Worm (Caenorhabditis elegans): ENCODE measurements around the gene ivd-1.
"Not testable (repeated sequence)": the region's sequence is repeated elsewhere in the genome, so short reads cannot be mapped to it uniquely, and the experiment has no call there.

ivd-1 gene

DNA sequence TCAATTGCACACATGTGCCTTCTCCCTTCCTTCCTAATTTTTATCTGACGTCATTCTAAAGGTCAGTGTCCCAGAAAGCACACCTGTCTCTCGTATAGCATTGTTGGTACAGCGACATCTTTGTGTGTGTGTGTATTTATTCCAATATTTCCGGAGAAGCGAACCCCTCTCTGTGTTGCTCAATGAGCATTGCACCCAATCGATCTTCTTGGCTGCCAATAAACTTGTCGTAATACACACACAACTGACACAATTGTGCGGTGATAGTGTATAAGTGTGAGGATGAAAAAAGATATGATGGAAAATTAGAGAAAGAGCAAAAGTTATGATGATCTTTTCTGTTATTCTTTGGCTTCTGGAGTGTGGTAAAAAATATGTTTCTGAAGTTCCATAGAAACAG lies 12.1 kb downstream of the ivd-1 start:
- TF ChIP-seq ceh-39 (tag; optimal IDR thresholded peaks at IDR 0.05) (peak; percentile 26), drap-1 (GFP tag; optimal IDR thresholded peaks at IDR 0.05) (no peak), ces-1 (GFP tag; optimal IDR thresholded peaks at IDR 0.05) (no peak), unc-62 (GFP tag; optimal IDR thresholded peaks at IDR 0.05) (peak; percentile 62), tbx-8 (GFP tag; optimal IDR thresholded peaks at IDR 0.05) (no peak), nhr-76 (tag; optimal IDR thresholded peaks at IDR 0.05) (no peak), zip-8 (tag; optimal IDR thresholded peaks at IDR 0.05) (peak; percentile 45), ham-2 (GFP tag; optimal IDR thresholded peaks at IDR 0.05) (no peak), hlh-1 (tag; optimal IDR thresholded peaks at IDR 0.05) (peak; percentile 74), lin-32 (GFP tag; optimal IDR thresholded peaks at IDR 0.05) (peak; percentile 36), nhr-2 (tag; optimal IDR thresholded peaks at IDR 0.05) (peak; percentile 48), bed-3 (GFP tag; optimal IDR thresholded peaks at IDR 0.05) (no peak), sem-2 (GFP tag; optimal IDR thresholded peaks at IDR 0.05) (no peak)

DNA sequence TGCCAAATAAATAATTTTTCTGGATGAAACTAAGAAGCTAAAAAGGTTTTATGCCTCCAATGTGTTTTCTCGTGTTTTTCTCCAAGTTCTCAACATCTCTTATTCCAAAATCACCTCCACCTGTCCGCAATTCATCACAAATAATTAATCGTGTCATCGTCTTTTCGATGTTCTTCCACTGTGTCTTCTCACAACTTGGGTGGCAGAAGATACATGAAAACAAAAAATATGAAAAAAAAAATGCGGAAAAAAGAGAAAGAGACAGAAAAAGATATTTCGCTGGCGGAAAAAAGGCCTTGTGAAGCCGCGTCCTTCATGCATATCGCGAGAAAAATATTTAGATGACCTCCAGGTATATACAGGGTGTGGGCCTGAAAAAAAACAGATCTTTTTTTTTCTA lies 14.8 kb downstream of the ivd-1 start:
- TF ChIP-seq lin-32 (GFP tag; optimal IDR thresholded peaks at IDR 0.05) (no peak), pha-4 (tag; optimal IDR thresholded peaks at IDR 0.05) (no peak), nhr-76 (tag; optimal IDR thresholded peaks at IDR 0.05) (no peak), zip-8 (tag; optimal IDR thresholded peaks at IDR 0.05) (no peak), ztf-11 (tag; optimal IDR thresholded peaks at IDR 0.05) (no peak), elt-3 (tag; optimal IDR thresholded peaks at IDR 0.05) (no peak), tbx-8 (GFP tag; optimal IDR thresholded peaks at IDR 0.05) (no peak), lin-13 (tag; optimal IDR thresholded peaks at IDR 0.05) (no peak), unc-120 (tag; optimal IDR thresholded peaks at IDR 0.05; ENCODE audit: poor library complexity, severe bottlenecking) (no peak), hlh-1 (tag; optimal IDR thresholded peaks at IDR 0.05) (no peak)

DNA sequence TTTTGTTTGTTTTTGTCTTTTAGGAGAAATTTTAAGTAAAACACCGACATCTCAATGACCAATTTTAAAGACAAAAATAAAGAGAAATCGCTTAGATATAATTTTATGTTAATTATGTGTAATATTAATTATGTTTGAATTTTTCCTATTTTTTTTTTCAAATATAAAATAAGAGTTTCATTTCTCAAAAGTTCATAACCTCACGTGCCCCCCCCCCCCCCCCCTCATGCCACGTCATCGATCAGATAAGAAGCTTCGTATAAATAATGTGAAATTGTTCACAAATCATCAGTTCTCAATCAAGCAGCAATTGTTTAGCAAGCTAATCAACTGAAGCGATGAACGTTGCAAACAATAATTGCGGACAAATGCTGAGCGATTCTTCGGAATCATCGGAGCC lies 18.1 kb downstream of the ivd-1 start, which contains the start of gene C02B10.6:
TSS of gene C02B10.6 (plus strand) at position 301 of the 400 bp plus-strand sequence.
- TF ChIP-seq mep-1 (tag; optimal IDR thresholded peaks at IDR 0.05); tbx-8 (GFP tag; optimal IDR thresholded peaks at IDR 0.05); elt-1 (tag; optimal IDR thresholded peaks at IDR 0.05; ENCODE audit: borderline replicate concordance, insufficient read depth): not testable (repeated sequence)

DNA sequence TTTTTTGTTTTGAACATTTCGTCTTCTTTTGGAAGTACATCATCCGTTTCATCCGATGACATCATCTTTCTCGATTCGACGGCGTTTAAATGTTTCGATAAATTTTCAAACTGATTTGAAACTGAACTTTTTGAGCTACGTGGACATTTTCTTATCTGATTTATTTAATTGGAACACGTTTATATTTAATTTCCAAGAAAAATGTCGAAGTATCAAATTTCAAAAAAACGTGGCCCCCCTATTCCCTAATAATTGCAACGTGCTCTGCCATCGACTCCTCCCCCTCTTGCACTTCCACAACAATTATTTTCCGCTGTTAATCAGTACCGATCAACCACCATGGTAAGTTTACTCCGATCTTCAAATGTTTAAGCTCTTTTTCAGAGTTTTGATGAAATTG lies 20.1 kb downstream of the ivd-1 start, which contains the start of the genes R13H9.6 and rmd-6:
TSS of gene R13H9.6 (minus strand) at position 101 of the 400 bp plus-strand sequence.
TSS of gene rmd-6 (plus strand) at position 305 of the 400 bp plus-strand sequence.
- TF ChIP-seq elt-1 (tag; optimal IDR thresholded peaks at IDR 0.05; ENCODE audit: borderline replicate concordance, insufficient read depth); sem-2 (GFP tag; optimal IDR thresholded peaks at IDR 0.05); lin-32 (GFP tag; optimal IDR thresholded peaks at IDR 0.05): not testable (repeated sequence)

- TF ChIP-seq mab-5 (tag; optimal IDR thresholded peaks at IDR 0.05); ceh-83 (GFP tag; optimal IDR thresholded peaks at IDR 0.05); cnd-1 (tag; optimal IDR thresholded peaks at IDR 0.05): not testable (repeated sequence)
Observed at ce11 chrIV:5066887-5067286, 21.8 kb downstream of the ivd-1 start, which contains the start of gene ttbk-2.2. ttbk-2.2 (minus strand) TSS chrIV:5066987.

DNA sequence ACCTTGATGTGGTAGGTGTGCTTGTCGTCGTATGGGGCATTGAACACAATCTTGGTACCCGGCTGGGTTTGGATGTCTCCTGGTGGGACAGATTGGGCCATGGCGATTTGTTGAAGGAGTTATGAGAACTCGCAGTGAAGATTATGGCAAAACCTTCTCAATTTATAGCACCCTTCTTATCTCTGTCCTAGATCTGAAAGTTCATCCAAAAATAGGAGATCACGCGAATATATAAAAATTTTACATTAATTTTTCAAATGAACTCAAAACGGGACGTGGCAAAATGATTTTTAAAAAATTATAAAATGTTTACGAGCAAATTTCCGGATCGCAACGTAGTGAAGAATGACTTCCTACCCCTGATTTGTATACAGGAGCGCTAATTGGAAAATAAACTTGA lies 23.7 kb downstream of the ivd-1 start, which contains the start of gene msp-53:
TSS of gene msp-53 (minus strand) at position 101 of the 400 bp plus-strand sequence.
- not testable (repeated sequence) for TF ChIP-seq cnd-1, ztf-11, elt-3 (tag; optimal IDR thresholded peaks at IDR 0.05)

DNA sequence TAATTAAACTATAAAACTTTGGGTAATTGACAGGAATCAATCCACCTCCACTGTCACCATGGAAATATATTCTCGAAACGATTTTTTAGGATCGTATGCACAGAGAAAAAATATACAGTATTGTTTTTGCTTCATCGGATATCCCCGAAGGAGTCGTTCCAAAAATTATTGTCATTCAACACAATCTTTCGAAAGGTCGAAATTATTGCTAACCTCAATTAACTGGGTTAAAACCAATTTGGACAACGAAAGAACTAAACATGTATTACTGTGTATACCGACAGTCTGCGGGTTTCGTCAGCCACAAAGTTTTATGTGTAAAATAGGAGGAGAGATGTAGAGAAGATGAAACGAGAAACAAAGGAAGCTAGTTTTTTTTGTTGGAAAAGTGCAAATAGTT lies 25.4 kb downstream of the ivd-1 start:
- no peak for TF ChIP-seq nhr-12 (tag; optimal IDR thresholded peaks at IDR 0.05)

- TF ChIP-seq mab-5 (tag; optimal IDR thresholded peaks at IDR 0.05); tbx-8 (GFP tag; optimal IDR thresholded peaks at IDR 0.05); bed-3 (GFP tag; optimal IDR thresholded peaks at IDR 0.05): not testable (repeated sequence)
Observed at ce11 chrIV:5062278-5062677, 26.4 kb downstream of the ivd-1 start, which contains the start of gene msp-57. msp-57 (plus strand) TSS chrIV:5062578.

Measured in whole organism, mixed stage, embryonic.